Fruit fly (Drosophila melanogaster): ENCODE measurements around the gene Ilp7.

Ilp7 gene

dm6 chrX:3695151-3695988 is 27.9 kb downstream of the Ilp7 start (continued):
- peak; percentile 92 for TF ChIP-seq CG16779 (tag; optimal IDR thresholded peaks at IDR 0.05)
- peak; percentile 58 for TF ChIP-seq fd85E (GFP tag; optimal IDR thresholded peaks at IDR 0.05)
- TF ChIP-seq Lpt (GFP tag; optimal IDR thresholded peaks at IDR 0.05): peak; percentile 91
- TF ChIP-seq CG11902 (GFP tag; optimal IDR thresholded peaks at IDR 0.05): no peak
- peak; percentile 89 for TF ChIP-seq esn (GFP tag; optimal IDR thresholded peaks at IDR 0.05)
- TF ChIP-seq svp (GFP tag): peak; percentile 88
- peak; percentile 81 for TF ChIP-seq CG3032 (tag; optimal IDR thresholded peaks at IDR 0.05)
- peak; percentile 67 for TF ChIP-seq spab (GFP tag; optimal IDR thresholded peaks at IDR 0.05)
- no peak for TF ChIP-seq CG8319 (GFP tag; optimal IDR thresholded peaks at IDR 0.05)
- peak; percentile 91 for TF ChIP-seq Hr4 (GFP tag; optimal IDR thresholded peaks at IDR 0.05)
- peak; percentile 32 for TF ChIP-seq CG3919 (GFP tag; optimal IDR thresholded peaks at IDR 0.05)
- TF ChIP-seq CG6792 (GFP tag; optimal IDR thresholded peaks at IDR 0.05): peak; percentile 77
- peak; percentile 47 for TF ChIP-seq vri (GFP tag; optimal IDR thresholded peaks at IDR 0.05)
- TF ChIP-seq CG6163 (GFP tag; IDR thresholded peaks at IDR 0.05): peak; percentile 93
- peak; percentile 97 for TF ChIP-seq CG32006 (GFP tag; optimal IDR thresholded peaks at IDR 0.05)
- TF ChIP-seq Eip78C (GFP tag): peak; percentile 98
- TF ChIP-seq pdm3 (GFP tag; optimal IDR thresholded peaks at IDR 0.05): peak; percentile 88
- peak; percentile 67 for TF ChIP-seq Eip93F (GFP tag; optimal IDR thresholded peaks at IDR 0.05)
- TF ChIP-seq Sox102F (GFP tag; optimal IDR thresholded peaks at IDR 0.05): peak; percentile 69
- TF ChIP-seq Sox14 (GFP tag; optimal IDR thresholded peaks at IDR 0.05): peak; percentile 85
- peak; percentile 62 for TF ChIP-seq CG6854 (GFP tag; optimal IDR thresholded peaks at IDR 0.05)
- TF ChIP-seq ss (GFP tag; optimal IDR thresholded peaks at IDR 0.05): peak; percentile 95 to 96
- peak; percentile 77 for TF ChIP-seq CG11294 (GFP tag; IDR thresholded peaks at IDR 0.05)
- peak; percentile 89 for TF ChIP-seq CG6276 (GFP tag; optimal IDR thresholded peaks at IDR 0.05)
- peak; percentile 76 for TF ChIP-seq CG1621 (tag; optimal IDR thresholded peaks at IDR 0.05)
- TF ChIP-seq Ets21C (GFP tag; optimal IDR thresholded peaks at IDR 0.05): peak; percentile 67
- TF ChIP-seq CG7368 (GFP tag; optimal IDR thresholded peaks at IDR 0.05): peak; percentile 66
- peak; percentile 90 for TF ChIP-seq net (GFP tag; optimal IDR thresholded peaks at IDR 0.05)
- peak; percentile 92 for TF ChIP-seq CG4318 (GFP tag; optimal IDR thresholded peaks at IDR 0.05)
- peak; percentile 82 for TF ChIP-seq Eip75B (GFP tag; optimal IDR thresholded peaks at IDR 0.05)
- TF ChIP-seq dac (GFP tag; optimal IDR thresholded peaks at IDR 0.05): peak; percentile 82
- TF ChIP-seq Blimp-1 (GFP tag; optimal IDR thresholded peaks at IDR 0.05): no peak
- TF ChIP-seq dsx (GFP tag; optimal IDR thresholded peaks at IDR 0.05; ENCODE audit: poor library complexity, severe bottlenecking): peak; percentile 80
- peak; percentile 93 for TF ChIP-seq eg (GFP tag; IDR thresholded peaks at IDR 0.05)
- peak; percentile 76 for TF ChIP-seq CG31627 (GFP tag; optimal IDR thresholded peaks at IDR 0.05)
- TF ChIP-seq Hr39 (GFP tag; optimal IDR thresholded peaks at IDR 0.05): peak; percentile 75
- TF ChIP-seq Sox15 (GFP tag; optimal IDR thresholded peaks at IDR 0.05): peak; percentile 78
- TF ChIP-seq salr (GFP tag; optimal IDR thresholded peaks at IDR 0.05): peak; percentile 46 to 98
- peak; percentile 66 for TF ChIP-seq CG10669 (GFP tag; optimal IDR thresholded peaks at IDR 0.05)

- TF ChIP-seq Gug (GFP tag; IDR thresholded peaks at IDR 0.05): no peak
- no peak for TF ChIP-seq pdm3 (GFP tag; optimal IDR thresholded peaks at IDR 0.05)
- no peak for TF ChIP-seq achi (GFP tag; optimal IDR thresholded peaks at IDR 0.05)
- peak; percentile 8 for TF ChIP-seq Sox102F (GFP tag; optimal IDR thresholded peaks at IDR 0.05)
- no peak for TF ChIP-seq Sox15 (GFP tag; optimal IDR thresholded peaks at IDR 0.05)
- peak; percentile 1 for TF ChIP-seq CG34406 (GFP tag; optimal IDR thresholded peaks at IDR 0.05)
- TF ChIP-seq Eip93F (GFP tag; optimal IDR thresholded peaks at IDR 0.05): no peak
- no peak for TF ChIP-seq Hr38 (GFP tag; optimal IDR thresholded peaks at IDR 0.05)
- TF ChIP-seq Met (GFP tag; optimal IDR thresholded peaks at IDR 0.05): peak; percentile 55
- peak; percentile 11 for TF ChIP-seq CG4318 (GFP tag; optimal IDR thresholded peaks at IDR 0.05)
- TF ChIP-seq CG3919 (GFP tag; optimal IDR thresholded peaks at IDR 0.05): peak; percentile 28
- no peak for TF ChIP-seq CG6854 (GFP tag; optimal IDR thresholded peaks at IDR 0.05)
- peak; percentile 36 for TF ChIP-seq CG31627 (GFP tag; optimal IDR thresholded peaks at IDR 0.05)
- TF ChIP-seq CG10669 (GFP tag; optimal IDR thresholded peaks at IDR 0.05): no peak
- TF ChIP-seq CG15336 (GFP tag; IDR thresholded peaks at IDR 0.05): no peak
- peak; percentile 7 for TF ChIP-seq Ets21C (GFP tag; optimal IDR thresholded peaks at IDR 0.05)
- TF ChIP-seq CG11902 (GFP tag; optimal IDR thresholded peaks at IDR 0.05): no peak
- TF ChIP-seq CG1621 (tag; optimal IDR thresholded peaks at IDR 0.05): no peak
- TF ChIP-seq CG8319 (GFP tag; optimal IDR thresholded peaks at IDR 0.05): no peak
- TF ChIP-seq topi (GFP tag; optimal IDR thresholded peaks at IDR 0.05): peak; percentile 48
- peak; percentile 16 for TF ChIP-seq Smox (GFP tag; optimal IDR thresholded peaks at IDR 0.05)
- TF ChIP-seq salr (GFP tag; optimal IDR thresholded peaks at IDR 0.05): no peak
- no peak for TF ChIP-seq Sox14 (GFP tag; optimal IDR thresholded peaks at IDR 0.05)
- peak; percentile 85 for TF ChIP-seq Eip78C (GFP tag)
These were observed 29.3 kb downstream of the Ilp7 start for dm6 chrX:3696540-3697206.
